Worm (Caenorhabditis elegans): ENCODE data around the gene sup-35.

The sup-35 gene

ce11 chrIII:11119176-11119853 lies at the start of gene sup-35, which contains the start of gene Y48A6C.4:
TSS of gene sup-35 (minus strand) at chrIII:11119226.
TSS of gene Y48A6C.4 (plus strand) at chrIII:11119803.
- no peak for TF ChIP-seq zag-1 (tag; optimal IDR thresholded peaks at IDR 0.05)
- no peak for TF ChIP-seq ZK546.5 (tag; optimal IDR thresholded peaks at IDR 0.05)
- TF ChIP-seq R02D3.7 (tag; optimal IDR thresholded peaks at IDR 0.05), result peak; percentile 62
- TF ChIP-seq nhr-25 (tag; optimal IDR thresholded peaks at IDR 0.05), result peak; percentile 72
- TF ChIP-seq fos-1 (tag; optimal IDR thresholded peaks at IDR 0.05), result no peak
- peak; percentile 64 for TF ChIP-seq pqm-1 (tag; optimal IDR thresholded peaks at IDR 0.05)
- no peak for TF ChIP-seq elt-1 (tag; optimal IDR thresholded peaks at IDR 0.05)
- TF ChIP-seq fkh-10 (GFP tag; optimal IDR thresholded peaks at IDR 0.05), result peak; percentile 21
- no peak for TF ChIP-seq aly-2 (tag; optimal IDR thresholded peaks at IDR 0.05)
- no peak for TF ChIP-seq egl-27 (tag; optimal IDR thresholded peaks at IDR 0.05)
- no peak for TF ChIP-seq nhr-28 (tag; optimal IDR thresholded peaks at IDR 0.05)
- TF ChIP-seq lsy-12 (tag; optimal IDR thresholded peaks at IDR 0.05), result no peak
- TF ChIP-seq ceh-82 (tag; optimal IDR thresholded peaks at IDR 0.05), result no peak
- no peak for TF ChIP-seq elt-3 (tag; optimal IDR thresholded peaks at IDR 0.05)
- no peak for TF ChIP-seq ztf-11 (tag; optimal IDR thresholded peaks at IDR 0.05)
- no peak for TF ChIP-seq lin-39 (tag; optimal IDR thresholded peaks at IDR 0.05)
- no peak for TF ChIP-seq sea-2 (GFP tag; optimal IDR thresholded peaks at IDR 0.05)
- no peak for TF ChIP-seq ztf-4 (tag; optimal IDR thresholded peaks at IDR 0.05)
- TF ChIP-seq lin-15B (tag; optimal IDR thresholded peaks at IDR 0.05), result peak; percentile 96
- TF ChIP-seq ceh-9 (tag; optimal IDR thresholded peaks at IDR 0.05), result no peak
- TF ChIP-seq mml-1 (tag; optimal IDR thresholded peaks at IDR 0.05), result no peak
- TF ChIP-seq jun-1 (tag; optimal IDR thresholded peaks at IDR 0.05), result peak; percentile 15
- TF ChIP-seq elt-2 (tag; optimal IDR thresholded peaks at IDR 0.05), result peak; percentile 56
- no peak for TF ChIP-seq unc-62 (GFP tag; optimal IDR thresholded peaks at IDR 0.05)
- no peak for TF ChIP-seq mdl-1 (tag; optimal IDR thresholded peaks at IDR 0.05)
- TF ChIP-seq ceh-28 (tag; optimal IDR thresholded peaks at IDR 0.05), result peak; percentile 43
- TF ChIP-seq nfya-1 (tag; optimal IDR thresholded peaks at IDR 0.05; ENCODE audit: insufficient read depth), result peak; percentile 85
- TF ChIP-seq nhr-237 (tag; optimal IDR thresholded peaks at IDR 0.05), result no peak
- peak; percentile 64 for TF ChIP-seq nhr-43 (tag; optimal IDR thresholded peaks at IDR 0.05; ENCODE audit: poor library complexity, severe bottlenecking)
- TF ChIP-seq ama-1 (optimal IDR thresholded peaks at IDR 0.05), result no peak
- TF ChIP-seq pha-4 (tag; optimal IDR thresholded peaks at IDR 0.05), result peak; percentile 81
- TF ChIP-seq nhr-11 (tag; optimal IDR thresholded peaks at IDR 0.05), result no peak
- TF ChIP-seq hmg-11 (tag; optimal IDR thresholded peaks at IDR 0.05), result peak; percentile 74
- no peak for TF ChIP-seq fkh-2 (tag; optimal IDR thresholded peaks at IDR 0.05)
- no peak for TF ChIP-seq daf-12 (tag; optimal IDR thresholded peaks at IDR 0.05)
- no peak for TF ChIP-seq ceh-16 (tag; optimal IDR thresholded peaks at IDR 0.05)
- TF ChIP-seq snpc-4 (tag; optimal IDR thresholded peaks at IDR 0.05), result peak; percentile 83
- TF ChIP-seq eor-1 (tag; optimal IDR thresholded peaks at IDR 0.05), result no peak
- no peak for TF ChIP-seq unc-39 (tag; optimal IDR thresholded peaks at IDR 0.05)
- no peak for TF ChIP-seq tbx-2 (tag; optimal IDR thresholded peaks at IDR 0.05)
- TF ChIP-seq nhr-77 (tag; optimal IDR thresholded peaks at IDR 0.05), result no peak
- peak; percentile 17 for TF ChIP-seq skn-1 (tag; optimal IDR thresholded peaks at IDR 0.05)
- TF ChIP-seq egl-5 (tag; optimal IDR thresholded peaks at IDR 0.05), result peak; percentile 38
- no peak for TF ChIP-seq nhr-76 (tag; optimal IDR thresholded peaks at IDR 0.05)
- no peak for TF ChIP-seq nhr-67 (tag; optimal IDR thresholded peaks at IDR 0.05)
- peak; percentile 68 for TF ChIP-seq nhr-23 (tag; optimal IDR thresholded peaks at IDR 0.05)
- TF ChIP-seq nhr-12 (tag; optimal IDR thresholded peaks at IDR 0.05), result no peak
